Worm (Caenorhabditis elegans) whole organism, early embryonic: Measurements from ENCODE around the gene jtr-1.

ENCODE experiments used
- B0310.2 ChIP-seq: sonication (generic microtip); optimal IDR thresholded peaks from 2 replicates; lab custom pipeline; 2016; ENCODE audit warnings: mild to moderate bottlenecking, missing genetic modification characterization, missing compliant biosample characterization
- F13C5.2 ChIP-seq: sonication (generic microtip); optimal IDR thresholded peaks from 2 replicates; lab custom pipeline; 2017; ENCODE audit warnings: mild to moderate bottlenecking, missing genetic modification characterization, inconsistent platforms, missing compliant biosample characterization
- aly-1 ChIP-seq: sonication (generic microtip); optimal IDR thresholded peaks from 2 replicates; lab custom pipeline; 2016; ENCODE audit warnings: missing genetic modification characterization, missing compliant biosample characterization
- ama-1 ChIP-seq: fragments of 150-350 bp; optimal IDR thresholded peaks from 2 replicates; lab custom pipeline; 2014
- ceh-13 ChIP-seq: fragments of 200-800 bp; sonication (Bioruptor generic); optimal IDR thresholded peaks from 2 replicates; lab custom pipeline; 2018; ENCODE audit warnings: mild to moderate bottlenecking, missing genetic modification characterization, missing compliant biosample characterization
- ceh-36 ChIP-seq: sonication (generic microtip); optimal IDR thresholded peaks from 2 replicates; lab custom pipeline; 2016; ENCODE audit warnings: missing genetic modification characterization, inconsistent platforms, missing compliant biosample characterization
- ets-7 ChIP-seq: sonication (generic microtip); optimal IDR thresholded peaks from 2 replicates; lab custom pipeline; 2016; ENCODE audit warnings: missing genotype, missing genetic modification characterization, missing compliant biosample characterization
- flt-1 ChIP-seq: fragments of 200-800 bp; sonication (Bioruptor generic); IDR thresholded peaks from 2 replicates; pipeline ENCODE4 v1.3.6; 2022; ENCODE audit warnings: missing genetic modification characterization, missing compliant biosample characterization
- hmbx-1 ChIP-seq: sonication (generic microtip); optimal IDR thresholded peaks from 2 replicates; lab custom pipeline; 2016; ENCODE audit warnings: mild to moderate bottlenecking, missing genetic modification characterization, missing compliant biosample characterization
- hmg-4 ChIP-seq: fragments of 200-800 bp; sonication (Bioruptor generic); optimal IDR thresholded peaks from 2 replicates; lab custom pipeline; 2018; ENCODE audit warnings: mild to moderate bottlenecking, missing genetic modification characterization, missing compliant biosample characterization
- hnd-1 ChIP-seq: sonication (generic microtip); optimal IDR thresholded peaks from 2 replicates; lab custom pipeline; 2016; ENCODE audit warnings: missing genetic modification characterization, missing compliant biosample characterization
- pes-1 ChIP-seq: fragments of 200-800 bp; sonication (Bioruptor generic); IDR thresholded peaks from 2 replicates; pipeline ENCODE4 v1.3.6; 2022; ENCODE audit warnings: missing genetic modification reagents, missing genetic modification characterization, missing compliant biosample characterization
- scrt-1 ChIP-seq: fragments of 200-800 bp; sonication (Bioruptor generic); IDR thresholded peaks from 2 replicates; pipeline ENCODE4 v1.3.6; 2022; ENCODE audit warnings: missing genetic modification characterization, missing compliant biosample characterization
- sea-1 ChIP-seq: fragments of 200-800 bp; sonication (Bioruptor generic); conservative IDR thresholded peaks from 2 replicates; pipeline ENCODE4 v1.3.6; 2022; ENCODE audit warnings: missing genetic modification characterization, missing compliant biosample characterization
- tbx-11 ChIP-seq: fragments of 200-800 bp; sonication (Bioruptor generic); IDR thresholded peaks from 2 replicates; pipeline ENCODE4 v1.3.6; 2022; ENCODE audit warnings: missing genetic modification characterization, missing compliant biosample characterization
- tbx-37 ChIP-seq: fragments of 200-800 bp; sonication (Bioruptor generic); conservative IDR thresholded peaks from 2 replicates; pipeline ENCODE4 v1.3.6; 2022; ENCODE audit warnings: missing genetic modification reagents, missing genetic modification characterization, missing compliant biosample characterization
- tra-4 ChIP-seq: sonication (generic microtip); optimal IDR thresholded peaks from 2 replicates; lab custom pipeline; 2017; ENCODE audit warnings: missing genetic modification characterization, missing compliant biosample characterization

Gene jtr-1

DNA sequence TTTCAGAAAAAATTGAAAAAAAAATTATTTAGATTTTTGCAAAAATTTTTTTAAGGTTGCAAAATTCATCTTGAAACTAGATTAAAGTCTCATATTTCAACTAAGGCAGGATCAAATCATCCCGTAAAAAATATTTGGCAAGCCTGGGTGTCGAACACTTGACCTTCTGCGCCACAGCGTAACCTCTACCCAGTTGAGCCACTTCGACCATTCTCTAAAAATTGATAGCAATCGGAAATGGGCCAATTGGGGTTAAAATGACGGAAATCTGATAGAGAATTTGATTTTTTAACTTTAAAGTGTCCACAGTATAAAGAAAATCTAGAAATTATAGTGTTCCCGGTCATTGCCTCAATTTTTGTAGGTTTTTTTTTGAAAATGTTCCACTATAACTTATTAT lies 30.6 kb upstream of the jtr-1 start:
- TF ChIP-seq pes-1 = no peak

DNA sequence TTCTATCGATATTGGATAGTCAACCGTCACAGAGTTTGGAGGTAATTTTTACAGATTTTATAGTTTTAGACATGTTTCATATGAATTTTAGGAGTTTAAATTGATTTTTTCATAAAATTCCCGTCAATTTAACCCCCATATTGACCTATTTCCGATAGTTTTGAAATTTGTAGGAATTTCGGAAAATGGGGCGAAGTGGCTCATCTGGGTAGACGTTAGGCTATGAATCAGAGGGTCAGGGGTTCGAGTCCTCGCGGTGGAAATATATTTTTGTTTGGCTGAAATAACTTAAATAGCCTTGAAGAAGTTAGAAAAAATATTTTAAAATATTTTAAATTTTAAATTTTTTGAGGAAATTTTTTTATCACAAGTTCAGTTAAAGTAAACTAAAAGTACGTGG lies 29.3 kb upstream of the jtr-1 start:
- TF ChIP-seq F13C5.2 (tag; lab: Kevin White, UChicago) (no peak), hmg-4 (GFP tag; lab: Kevin White, UChicago) (no peak), ceh-13 (GFP tag; lab: Kevin White, UChicago) (no peak), hnd-1 (tag; lab: Kevin White, UChicago) (no peak), tra-4 (tag; lab: Kevin White, UChicago) (no peak), sea-1 (no peak), ceh-36 (tag; lab: Kevin White, UChicago) (no peak), scrt-1 (GFP tag; lab: Robert Waterston, UW) (no peak), tbx-37 (GFP tag; lab: Robert Waterston, UW) (no peak), B0310.2 (no peak), ets-7 (tag; lab: Kevin White, UChicago) (no peak), flt-1 (no peak), aly-1 (no peak), hmbx-1 (no peak), ama-1 (no peak)

ce11 chrIV:1394077-1394476 lies 26.7 kb upstream of the jtr-1 start:
- TF ChIP-seq hmg-4 (GFP tag; lab: Kevin White, UChicago) = no peak
- TF ChIP-seq hnd-1 (tag; lab: Kevin White, UChicago) = no peak
- no peak for TF ChIP-seq F13C5.2 (tag; lab: Kevin White, UChicago)
- no peak for TF ChIP-seq scrt-1 (GFP tag; lab: Robert Waterston, UW)
- no peak for TF ChIP-seq tbx-11 (GFP tag; lab: Robert Waterston, UW)
- no peak for TF ChIP-seq pes-1
- no peak for TF ChIP-seq sea-1
- no peak for TF ChIP-seq B0310.2
- no peak for TF ChIP-seq aly-1
- TF ChIP-seq flt-1 = no peak
- TF ChIP-seq ets-7 (tag; lab: Kevin White, UChicago) = no peak
- TF ChIP-seq ama-1 = no peak
- no peak for TF ChIP-seq hmbx-1
- no peak for TF ChIP-seq ceh-36 (tag; lab: Kevin White, UChicago)
- TF ChIP-seq ceh-13 (GFP tag; lab: Kevin White, UChicago) = no peak
- no peak for TF ChIP-seq tra-4 (tag; lab: Kevin White, UChicago)
- TF ChIP-seq tbx-37 (GFP tag; lab: Robert Waterston, UW) = no peak

ce11 chrIV:1397895-1398294 lies 22.8 kb upstream of the jtr-1 start:
- TF ChIP-seq hnd-1 (tag; lab: Kevin White, UChicago) = no peak
- no peak for TF ChIP-seq aly-1

- no peak for TF ChIP-seq flt-1
- TF ChIP-seq hmbx-1 = no peak
- no peak for TF ChIP-seq ceh-13 (GFP tag; lab: Kevin White, UChicago)
- TF ChIP-seq B0310.2 = no peak
- TF ChIP-seq ets-7 (tag; lab: Kevin White, UChicago) = no peak
- TF ChIP-seq hnd-1 (tag; lab: Kevin White, UChicago) = no peak
- TF ChIP-seq pes-1 = no peak
- no peak for TF ChIP-seq ceh-36 (tag; lab: Kevin White, UChicago)
- no peak for TF ChIP-seq tra-4 (tag; lab: Kevin White, UChicago)
- TF ChIP-seq scrt-1 (GFP tag; lab: Robert Waterston, UW) = no peak
- TF ChIP-seq hmg-4 (GFP tag; lab: Kevin White, UChicago) = no peak
- no peak for TF ChIP-seq aly-1
- no peak for TF ChIP-seq F13C5.2 (tag; lab: Kevin White, UChicago)
Measured at ce11 chrIV:1400016-1400415, 20.7 kb upstream of the jtr-1 start.

DNA sequence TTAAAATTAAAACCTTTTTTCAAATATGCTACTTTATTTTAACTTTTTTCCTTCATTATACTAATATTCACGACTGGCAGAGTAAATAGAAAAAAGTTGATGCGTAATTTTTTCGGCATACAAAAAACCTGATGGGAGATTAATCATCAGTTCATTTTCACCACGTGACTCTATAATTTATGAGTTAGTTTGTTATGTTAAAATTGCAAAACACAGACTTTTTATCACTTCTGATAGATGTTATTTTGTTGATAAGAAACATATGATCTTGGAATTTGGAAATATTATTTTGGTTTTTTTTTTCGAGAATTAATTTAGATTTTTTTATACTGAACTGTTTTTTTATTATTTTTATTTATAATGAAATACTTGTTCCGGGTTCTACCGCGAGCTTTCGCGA lies 16.8 kb upstream of the jtr-1 start:
- TF ChIP-seq tbx-11 (GFP tag; lab: Robert Waterston, UW) = no peak
- TF ChIP-seq pes-1 = no peak

DNA sequence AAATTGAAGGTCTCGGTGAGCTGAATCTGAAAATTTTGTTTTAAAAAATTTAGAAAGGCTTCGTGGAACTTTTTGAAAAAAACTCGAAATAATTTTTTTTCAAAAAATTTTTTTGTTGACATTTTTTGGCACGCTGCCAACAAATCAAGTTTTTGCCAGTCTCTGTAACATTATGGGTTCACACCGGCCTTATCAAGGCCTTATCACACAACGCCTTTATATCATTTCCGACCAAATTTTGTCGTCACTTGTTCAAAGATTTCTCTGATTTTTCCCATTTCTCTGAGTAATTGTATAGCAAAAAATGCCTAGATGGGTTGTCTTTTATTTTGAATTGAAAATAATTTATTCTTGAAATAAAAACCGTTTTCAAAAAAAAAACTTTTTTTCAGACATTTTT lies 14.9 kb upstream of the jtr-1 start:
- no peak for TF ChIP-seq scrt-1 (GFP tag; lab: Robert Waterston, UW)
- no peak for TF ChIP-seq pes-1
- TF ChIP-seq ets-7 (tag; lab: Kevin White, UChicago) = no peak
- no peak for TF ChIP-seq hmg-4 (GFP tag; lab: Kevin White, UChicago)
- TF ChIP-seq tbx-37 (GFP tag; lab: Robert Waterston, UW) = no peak
- TF ChIP-seq B0310.2 = no peak
- no peak for TF ChIP-seq sea-1
- no peak for TF ChIP-seq ama-1
- TF ChIP-seq ceh-36 (tag; lab: Kevin White, UChicago) = no peak
- no peak for TF ChIP-seq aly-1
- no peak for TF ChIP-seq hnd-1 (tag; lab: Kevin White, UChicago)

DNA sequence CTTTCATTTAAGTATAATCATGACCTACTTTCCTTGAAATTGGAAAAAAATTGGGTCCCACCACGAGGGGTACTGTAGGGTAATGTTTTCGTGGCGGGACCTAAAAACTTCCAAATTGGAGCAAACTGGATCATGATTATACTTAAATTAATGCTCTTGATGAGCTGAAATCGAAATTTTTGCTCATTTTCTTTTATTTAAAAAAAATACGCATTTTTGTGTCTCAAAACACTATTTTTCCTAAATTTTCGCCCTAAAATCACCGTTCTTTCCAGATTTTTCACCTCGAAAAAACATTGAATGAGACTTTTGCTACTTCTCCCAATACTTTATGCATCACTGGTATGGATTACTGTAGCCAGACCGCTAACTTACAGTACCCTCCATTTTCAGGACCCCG lies 14.5 kb upstream of the jtr-1 start, which contains the start of gene spp-31:
spp-31 (plus strand) TSS at position 301 of the 400 bp plus-strand sequence.
- TF ChIP-seq pes-1 (no peak), tbx-37 (GFP tag; lab: Robert Waterston, UW) (no peak), ceh-36 (tag; lab: Kevin White, UChicago) (no peak), ama-1 (no peak), tbx-11 (GFP tag; lab: Robert Waterston, UW) (no peak), tra-4 (tag; lab: Kevin White, UChicago) (no peak), hnd-1 (tag; lab: Kevin White, UChicago) (no peak), flt-1 (no peak)

- TF ChIP-seq tbx-11 (GFP tag; lab: Robert Waterston, UW) (no peak), scrt-1 (GFP tag; lab: Robert Waterston, UW) (no peak), ceh-13 (GFP tag; lab: Kevin White, UChicago) (no peak), hmbx-1 (no peak), ets-7 (tag; lab: Kevin White, UChicago) (no peak), hmg-4 (GFP tag; lab: Kevin White, UChicago) (no peak)
Measured at ce11 chrIV:1407049-1407448, 13.7 kb upstream of the jtr-1 start.
